Worm (Caenorhabditis elegans): ENCODE results near the gene pho-5.

Gene pho-5

ce11 chrIII:7285783-7286182 is at the start of gene pho-5:
TSS of gene pho-5 (minus strand) at chrIII:7285883.
- TF ChIP-seq R02D3.7 (tag; optimal IDR thresholded peaks at IDR 0.05), result no peak
- no peak for TF ChIP-seq nhr-12 (tag; optimal IDR thresholded peaks at IDR 0.05)
- no peak for TF ChIP-seq nhr-23 (tag; optimal IDR thresholded peaks at IDR 0.05)
- no peak for TF ChIP-seq mbf-1 (tag; optimal IDR thresholded peaks at IDR 0.05)
- no peak for TF ChIP-seq elt-3 (tag; optimal IDR thresholded peaks at IDR 0.05)
- no peak for TF ChIP-seq Y55F3AM.14 (GFP tag; optimal IDR thresholded peaks at IDR 0.05)
- no peak for TF ChIP-seq dmd-4 (tag; optimal IDR thresholded peaks at IDR 0.05)
- TF ChIP-seq sma-3 (GFP tag; optimal IDR thresholded peaks at IDR 0.05), result no peak
- TF ChIP-seq nhr-10 (tag; optimal IDR thresholded peaks at IDR 0.05), result no peak
- TF ChIP-seq ztf-4 (tag; optimal IDR thresholded peaks at IDR 0.05), result no peak
- no peak for TF ChIP-seq unc-39 (tag; optimal IDR thresholded peaks at IDR 0.05)
- no peak for TF ChIP-seq blmp-1 (tag; optimal IDR thresholded peaks at IDR 0.05; ENCODE audit: insufficient read depth)
- TF ChIP-seq ztf-1 (GFP tag; conservative IDR thresholded peaks at IDR 0.05), result no peak
- no peak for TF ChIP-seq peb-1 (tag; optimal IDR thresholded peaks at IDR 0.05)
- TF ChIP-seq unc-62 (GFP tag; optimal IDR thresholded peaks at IDR 0.05), result no peak

ce11 chrIII:7335220-7335619 is 49.5 kb upstream of the pho-5 start, which contains the start of gene F56C9.10:
TSS of gene F56C9.10 (minus strand) at chrIII:7335316.
- peak; percentile 52 for TF ChIP-seq unc-62 (GFP tag; optimal IDR thresholded peaks at IDR 0.05)
- peak; percentile 77 for TF ChIP-seq lin-13 (GFP tag; optimal IDR thresholded peaks at IDR 0.05)
- no peak for TF ChIP-seq R02D3.7 (tag; optimal IDR thresholded peaks at IDR 0.05)
- TF ChIP-seq blmp-1 (tag; optimal IDR thresholded peaks at IDR 0.05; ENCODE audit: insufficient read depth), result peak; percentile 99
- no peak for TF ChIP-seq lin-39 (tag; optimal IDR thresholded peaks at IDR 0.05)
- peak; percentile 83 for TF ChIP-seq sem-4 (tag; optimal IDR thresholded peaks at IDR 0.05)
- TF ChIP-seq nhr-10 (tag; optimal IDR thresholded peaks at IDR 0.05), result no peak
- peak; percentile 63 for TF ChIP-seq Y55F3AM.14 (GFP tag; optimal IDR thresholded peaks at IDR 0.05)
- peak; percentile 30 for TF ChIP-seq snpc-4 (tag; optimal IDR thresholded peaks at IDR 0.05)
- TF ChIP-seq ceh-16 (tag; optimal IDR thresholded peaks at IDR 0.05), result no peak
- no peak for TF ChIP-seq aly-2 (tag; optimal IDR thresholded peaks at IDR 0.05)
- TF ChIP-seq ztf-11 (tag; optimal IDR thresholded peaks at IDR 0.05), result no peak
- no peak for TF ChIP-seq dmd-4 (tag; optimal IDR thresholded peaks at IDR 0.05)
- TF ChIP-seq nhr-23 (tag; optimal IDR thresholded peaks at IDR 0.05), result no peak
- peak; percentile 86 for TF ChIP-seq fos-1 (tag; optimal IDR thresholded peaks at IDR 0.05)
- peak; percentile 98 for TF ChIP-seq C34F6.9 (tag; optimal IDR thresholded peaks at IDR 0.05)
- TF ChIP-seq unc-39 (tag; optimal IDR thresholded peaks at IDR 0.05), result no peak
- TF ChIP-seq nhr-77 (tag; optimal IDR thresholded peaks at IDR 0.05), result no peak
- no peak for TF ChIP-seq ceh-82 (tag; optimal IDR thresholded peaks at IDR 0.05)
- TF ChIP-seq gmeb-1 (tag; optimal IDR thresholded peaks at IDR 0.05), result peak; percentile 79
- TF ChIP-seq nhr-129 (tag; optimal IDR thresholded peaks at IDR 0.05), result peak; percentile 98
- TF ChIP-seq elt-3 (tag; optimal IDR thresholded peaks at IDR 0.05), result no peak
- TF ChIP-seq skn-1 (tag; optimal IDR thresholded peaks at IDR 0.05), result peak; percentile 1
- peak; percentile 72 for TF ChIP-seq unc-55 (GFP tag; optimal IDR thresholded peaks at IDR 0.05)
- TF ChIP-seq nhr-237 (tag; optimal IDR thresholded peaks at IDR 0.05), result no peak
- no peak for TF ChIP-seq nhr-11 (tag; optimal IDR thresholded peaks at IDR 0.05)
- TF ChIP-seq ZK546.5 (tag; optimal IDR thresholded peaks at IDR 0.05), result peak; percentile 54
- peak; percentile 54 for TF ChIP-seq nhr-6 (tag; optimal IDR thresholded peaks at IDR 0.05)
- peak; percentile 91 for TF ChIP-seq crh-2 (tag; optimal IDR thresholded peaks at IDR 0.05)
- no peak for TF ChIP-seq elt-1 (tag; optimal IDR thresholded peaks at IDR 0.05)
- TF ChIP-seq sma-9 (GFP tag; optimal IDR thresholded peaks at IDR 0.05), result peak; percentile 89
- TF ChIP-seq sma-9 (tag; optimal IDR thresholded peaks at IDR 0.05), result no peak
- peak; percentile 90 to 95 for TF ChIP-seq mdl-1 (tag; optimal IDR thresholded peaks at IDR 0.05)
- TF ChIP-seq ztf-1 (GFP tag; conservative IDR thresholded peaks at IDR 0.05), result no peak
- no peak for TF ChIP-seq alr-1 (tag; optimal IDR thresholded peaks at IDR 0.05)
- TF ChIP-seq nhr-25 (tag; optimal IDR thresholded peaks at IDR 0.05), result peak; percentile 92
- TF ChIP-seq lsy-2 (tag; optimal IDR thresholded peaks at IDR 0.05), result peak; percentile 39 to 93
- TF ChIP-seq mab-5 (tag; optimal IDR thresholded peaks at IDR 0.05), result peak; percentile 35
- peak; percentile 85 for TF ChIP-seq F13H6.1 (tag; optimal IDR thresholded peaks at IDR 0.05)
- peak; percentile 88 for TF ChIP-seq sma-3 (GFP tag; optimal IDR thresholded peaks at IDR 0.05)
- TF ChIP-seq nhr-21 (tag; optimal IDR thresholded peaks at IDR 0.05), result peak; percentile 90
- peak; percentile 84 for TF ChIP-seq zag-1 (tag; optimal IDR thresholded peaks at IDR 0.05)
- TF ChIP-seq ztf-4 (tag; optimal IDR thresholded peaks at IDR 0.05), result peak; percentile 92
- peak; percentile 77 for TF ChIP-seq lin-11 (tag; optimal IDR thresholded peaks at IDR 0.05)
- no peak for TF ChIP-seq nhr-12 (tag; optimal IDR thresholded peaks at IDR 0.05)
- peak; percentile 63 for TF ChIP-seq egl-27 (tag; optimal IDR thresholded peaks at IDR 0.05)
- no peak for TF ChIP-seq mbf-1 (tag; optimal IDR thresholded peaks at IDR 0.05)
- TF ChIP-seq ama-1 (optimal IDR thresholded peaks at IDR 0.05), result peak; percentile 66
- TF ChIP-seq peb-1 (tag; optimal IDR thresholded peaks at IDR 0.05), result no peak
